Fruit fly (Drosophila melanogaster): ENCODE data around the gene cDIP.

cDIP gene

DNA sequence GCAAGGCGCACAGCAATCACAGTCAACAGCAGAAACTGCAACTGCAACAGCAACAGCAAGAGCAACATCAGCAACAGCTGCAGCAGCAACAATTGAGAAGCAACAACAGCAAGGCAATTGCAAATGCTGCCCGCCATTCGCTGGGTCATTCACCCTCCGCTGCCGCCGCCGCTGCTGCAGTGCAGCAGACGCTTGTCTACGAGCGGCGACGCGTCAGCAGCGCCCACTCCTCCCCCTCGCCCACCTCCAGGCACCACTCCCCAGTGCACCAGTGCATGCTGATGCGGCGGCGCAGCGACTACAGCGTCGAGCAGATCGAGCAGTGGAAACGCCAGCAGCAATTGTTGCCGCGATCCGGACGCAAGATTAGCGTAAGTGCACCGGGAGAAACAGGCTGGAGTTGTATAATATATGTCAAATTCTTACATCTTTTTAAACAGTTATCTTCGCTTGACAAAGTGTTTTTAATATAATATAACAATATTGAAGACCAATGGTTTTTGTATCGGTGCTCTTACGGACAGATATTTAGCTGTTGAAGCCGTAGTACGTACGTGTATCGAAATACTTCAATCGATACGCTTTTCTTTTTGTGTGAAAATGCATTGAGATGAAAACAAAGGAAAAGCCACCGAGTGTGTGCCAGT is 44.9 kb upstream of the cDIP start (continued):
- TF ChIP-seq lola (GFP tag; optimal IDR thresholded peaks at IDR 0.05) (peak in 1 of 3 experiments; percentile 29), CG17361 (GFP tag; IDR thresholded peaks at IDR 0.05) (peak; percentile 78), CG9932 (GFP tag; IDR thresholded peaks at IDR 0.05) (no peak; the same call in 1 of the 2 replicates), lov (optimal IDR thresholded peaks at IDR 0.05) (no peak), lov (GFP tag; IDR thresholded peaks at IDR 0.05) (peak; percentile 61; the same call in 1 of the 3 replicates), CG10267 (tag; optimal IDR thresholded peaks at IDR 0.05) (peak; percentile 44), Xrp1 (GFP tag; IDR thresholded peaks at IDR 0.05) (peak; percentile 55; the same call in 1 of the 2 replicates), bcd (GFP tag; optimal IDR thresholded peaks at IDR 0.05) (peak; percentile 34), Doc2 (GFP tag; IDR thresholded peaks at IDR 0.05) (no peak), tio (GFP tag; optimal IDR thresholded peaks at IDR 0.05) (peak; percentile 26), CG7928 (GFP tag; optimal IDR thresholded peaks at IDR 0.05) (no peak), CG1233 (GFP tag; optimal IDR thresholded peaks at IDR 0.05) (no peak), CG30020 (tag; optimal IDR thresholded peaks at IDR 0.05) (no peak), lmd (GFP tag; IDR thresholded peaks at IDR 0.05) (peak; percentile 41; the same call in 1 of the 2 replicates), ro (GFP tag; IDR thresholded peaks at IDR 0.05) (no peak), CG17912 (GFP tag; optimal IDR thresholded peaks at IDR 0.05) (no peak), unpg (GFP tag; optimal IDR thresholded peaks at IDR 0.05) (peak; percentile 14), CG7963 (GFP tag; IDR thresholded peaks at IDR 0.05; ENCODE audit: partially characterized antibody) (no peak), CG32532 (GFP tag; IDR thresholded peaks at IDR 0.05) (0 out of 2 replicates have a peak, but pooled peaks have one; percentile 4), corto (GFP tag; optimal IDR thresholded peaks at IDR 0.05) (no peak), D (optimal IDR thresholded peaks at IDR 0.05) (no peak), D (GFP tag; optimal IDR thresholded peaks at IDR 0.05) (peak; percentile 64), btn (GFP tag; optimal IDR thresholded peaks at IDR 0.05) (no peak), Aef1 (GFP tag; IDR thresholded peaks at IDR 0.05) (peak; percentile 19; the same call in 1 of the 3 replicates), CG9437 (GFP tag; optimal IDR thresholded peaks at IDR 0.05) (peak; percentile 51), H15 (GFP tag; IDR thresholded peaks at IDR 0.05) (peak; percentile 50; the same call in 1 of the 3 replicates), Hey (tag; optimal IDR thresholded peaks at IDR 0.05) (no peak), CG34422 (GFP tag; IDR thresholded peaks at IDR 0.05) (peak; percentile 17; the same call in 1 of the 3 replicates), en (GFP tag; optimal IDR thresholded peaks at IDR 0.05) (no peak), CG6254 (GFP tag; optimal IDR thresholded peaks at IDR 0.05) (peak; percentile 40), CG32772 (GFP tag; IDR thresholded peaks at IDR 0.05) (peak; percentile 53; the same call in 1 of the 2 replicates), CG17829 (tag; optimal IDR thresholded peaks at IDR 0.05) (peak; percentile 35), B-H2 (GFP tag; optimal IDR thresholded peaks at IDR 0.05) (no peak), kni (GFP tag; optimal IDR thresholded peaks at IDR 0.05) (peak; percentile 44), CG6683 (GFP tag; optimal IDR thresholded peaks at IDR 0.05) (no peak), Rx (GFP tag; IDR thresholded peaks at IDR 0.05) (no peak), ttk (GFP tag; IDR thresholded peaks at IDR 0.05) (peak; percentile 42), CG12391 (tag; optimal IDR thresholded peaks at IDR 0.05) (no peak), gce (GFP tag; IDR thresholded peaks at IDR 0.05) (peak; percentile 68; the same call in 2 of the 3 replicates), Dad (GFP tag; optimal IDR thresholded peaks at IDR 0.05) (no peak), CG13775 (GFP tag; optimal IDR thresholded peaks at IDR 0.05) (peak; percentile 29), Adf1 (GFP tag; IDR thresholded peaks at IDR 0.05) (peak; percentile 45), CrebB (tag; optimal IDR thresholded peaks at IDR 0.05) (no peak), CG12744 (GFP tag; optimal IDR thresholded peaks at IDR 0.05) (no peak), pita (GFP tag; optimal IDR thresholded peaks at IDR 0.05) (no peak), ac (GFP tag; optimal IDR thresholded peaks at IDR 0.05) (no peak), CG15601 (tag; optimal IDR thresholded peaks at IDR 0.05) (peak; percentile 29), tup (GFP tag; optimal IDR thresholded peaks at IDR 0.05) (peak; percentile 9), CG18764 (GFP tag; optimal IDR thresholded peaks at IDR 0.05) (no peak), CG4820 (GFP tag; optimal IDR thresholded peaks at IDR 0.05) (peak; percentile 29)

All from whole organism, embryonic.